Fruit fly (Drosophila melanogaster) whole organism, embryonic: ENCODE measurements around the gene Src64B.

Experiments
- Aef1 ChIP-seq: fragments of 200-800 bp; sonication (Bioruptor generic); IDR thresholded peaks from 3 replicates; pipeline ENCODE4 v1.3.6; 2022; ENCODE audit warnings: missing biosample characterization, missing genetic modification characterization
- CG10366 ChIP-seq: fragments of 200-800 bp; sonication (Bioruptor generic); IDR thresholded peaks from 2 replicates; pipeline ENCODE4 v1.3.6; 2022; ENCODE audit warnings: missing biosample characterization, missing genetic modification characterization
- CG10431 ChIP-seq: fragments of 200-800 bp; sonication (Bioruptor generic); optimal IDR thresholded peaks from 3 replicates; lab custom pipeline; 2018; ENCODE audit warnings: missing biosample characterization, mild to moderate bottlenecking, missing genetic modification characterization
- CG10654 ChIP-seq: fragments of 200-800 bp; sonication (Bioruptor generic); optimal IDR thresholded peaks from 2 replicates; lab custom pipeline; 2016; ENCODE audit warnings: missing biosample characterization, missing genetic modification characterization
- CG11456 ChIP-seq: fragments of 200-800 bp; sonication (Bioruptor generic); IDR thresholded peaks from 3 replicates; pipeline ENCODE4 v1.3.6; 2022; ENCODE audit warnings: missing biosample characterization, missing genetic modification characterization
- CG1233 ChIP-seq: fragments of 200-800 bp; sonication (Bioruptor generic); optimal IDR thresholded peaks from 4 replicates; lab custom pipeline; 2018; ENCODE audit warnings: missing biosample characterization, mild to moderate bottlenecking, missing genetic modification characterization
- CG14710 ChIP-seq: fragments of 200-800 bp; sonication (Bioruptor generic); optimal IDR thresholded peaks from 3 replicates; lab custom pipeline; 2019; ENCODE audit warnings: missing biosample characterization, mild to moderate bottlenecking, missing genetic modification characterization, moderate library complexity
- CG1529 ChIP-seq: fragments of 200-800 bp; sonication (Bioruptor generic); optimal IDR thresholded peaks from 3 replicates; lab custom pipeline; 2018; ENCODE audit warnings: missing biosample characterization, missing genetic modification characterization
- CG18619 ChIP-seq: fragments of 200-800 bp; sonication (Bioruptor generic); optimal IDR thresholded peaks from 3 replicates; lab custom pipeline; 2017; ENCODE audit warnings: missing biosample characterization, mild to moderate bottlenecking, missing genetic modification characterization
- CG18764 ChIP-seq: fragments of 200-800 bp; sonication (Bioruptor generic); optimal IDR thresholded peaks from 3 replicates; lab custom pipeline; 2016; ENCODE audit warnings: missing biosample characterization, missing genetic modification characterization
- CG2116 ChIP-seq: fragments of 200-800 bp; sonication (Bioruptor generic); optimal IDR thresholded peaks from 3 replicates; lab custom pipeline; 2018; ENCODE audit warnings: missing biosample characterization, mild to moderate bottlenecking, missing genetic modification characterization
- CG2712 ChIP-seq: fragments of 200-800 bp; optimal IDR thresholded peaks from 3 replicates; lab custom pipeline; 2019; ENCODE audit warnings: missing biosample characterization, mild to moderate bottlenecking, missing genetic modification characterization, moderate library complexity
- CG30403 ChIP-seq: fragments of 200-800 bp; sonication (Bioruptor generic); optimal IDR thresholded peaks from 3 replicates; lab custom pipeline; 2016; ENCODE audit warnings: missing biosample characterization, missing genetic modification characterization
- CG3726 ChIP-seq: fragments of 200-800 bp; sonication (Bioruptor generic); IDR thresholded peaks from 3 replicates; pipeline ENCODE4, ENCODE4 v1.3.6; 2022; ENCODE audit warnings: missing biosample characterization, missing genetic modification characterization
- CG4282 ChIP-seq: fragments of 200-800 bp; sonication (Bioruptor generic); optimal IDR thresholded peaks from 2 replicates; lab custom pipeline; 2016; ENCODE audit warnings: missing biosample characterization, missing genetic modification characterization
- CG43689 ChIP-seq: fragments of 200-800 bp; sonication (Bioruptor generic); IDR thresholded peaks from 2 replicates; pipeline ENCODE4 v1.3.6; 2022; ENCODE audit warnings: missing biosample characterization, missing genetic modification characterization
- CG4820 ChIP-seq: fragments of 200-800 bp; sonication (Bioruptor generic); optimal IDR thresholded peaks from 3 replicates; lab custom pipeline; 2016; ENCODE audit warnings: missing biosample characterization, missing genetic modification characterization
- CG6654 ChIP-seq: fragments of 200-800 bp; sonication (Bioruptor generic); optimal IDR thresholded peaks from 2 replicates; lab custom pipeline; 2017; ENCODE audit warnings: missing biosample characterization, mild to moderate bottlenecking, missing genetic modification characterization
- CG6813 ChIP-seq: fragments of 200-800 bp; sonication (Bioruptor generic); optimal IDR thresholded peaks from 2 replicates; lab custom pipeline; 2017; ENCODE audit warnings: missing biosample characterization, missing genetic modification characterization, mild to moderate bottlenecking, moderate library complexity, missing genetic modification reagents
- CG8290 ChIP-seq, 3 experiments: fragments of 200-800 bp; sonication (Bioruptor generic); optimal IDR thresholded peaks; 2 replicates each; lab custom pipeline; 2016 to 2019; ENCODE audit warnings: missing biosample characterization in 3 of 3, missing genetic modification characterization in 3 of 3, mild to moderate bottlenecking in 2 of 3, moderate library complexity in 1 of 3
- CG8924 ChIP-seq: fragments of 200-800 bp; optimal IDR thresholded peaks from 3 replicates; lab custom pipeline; 2019; ENCODE audit warnings: missing biosample characterization, mild to moderate bottlenecking, missing genetic modification characterization, moderate library complexity
- CG9215 ChIP-seq: fragments of 200-800 bp; sonication (Bioruptor generic); IDR thresholded peaks from 2 replicates; pipeline ENCODE4 v1.3.6; 2022; ENCODE audit warnings: missing biosample characterization, missing genetic modification characterization
- CTCF ChIP-seq: fragments of 200-800 bp; sonication (Bioruptor generic); optimal IDR thresholded peaks from 2 replicates; lab custom pipeline; 2017; ENCODE audit warnings: missing biosample characterization, mild to moderate bottlenecking, missing genetic modification characterization, moderate library complexity
- Dad ChIP-seq: fragments of 200-800 bp; sonication (Bioruptor generic); optimal IDR thresholded peaks from 3 replicates; lab custom pipeline; 2016; ENCODE audit warnings: missing biosample characterization, missing genetic modification characterization
- E2f1 ChIP-seq: fragments of 200-800 bp; sonication (Bioruptor generic); IDR thresholded peaks from 2 replicates; pipeline ENCODE4 v1.3.6; 2022; ENCODE audit warnings: missing biosample characterization, missing genetic modification characterization
- GATAe ChIP-seq: fragments of 200-800 bp; sonication (Bioruptor generic); conservative IDR thresholded peaks from 2 replicates; pipeline ENCODE4 v1.3.6; 2022; ENCODE audit warnings: missing biosample characterization, missing genetic modification characterization
- HLH54F ChIP-seq: fragments of 200-800 bp; sonication (Bioruptor generic); optimal IDR thresholded peaks from 3 replicates; lab custom pipeline; 2016; ENCODE audit warnings: missing biosample characterization, missing genetic modification characterization
- HLHmδ ChIP-seq: fragments of 200-800 bp; sonication (Bioruptor generic); optimal IDR thresholded peaks from 2 replicates; lab custom pipeline; 2018; ENCODE audit warnings: missing biosample characterization, mild to moderate bottlenecking, missing genetic modification characterization, moderate library complexity
- Optix ChIP-seq: fragments of 200-800 bp; sonication (Bioruptor generic); IDR thresholded peaks from 3 replicates; pipeline ENCODE4 v1.3.6; 2022; ENCODE audit warnings: missing biosample characterization, missing genetic modification characterization
- Poxn ChIP-seq: fragments of 200-800 bp; sonication (Bioruptor generic); IDR thresholded peaks from 2 replicates; pipeline ENCODE4 v1.3.6; 2022; ENCODE audit warnings: missing biosample characterization, missing genetic modification characterization
- Ravus ChIP-seq: fragments of 200-800 bp; sonication (Bioruptor generic); IDR thresholded peaks from 2 replicates; pipeline ENCODE4 v1.3.6; 2022; ENCODE audit warnings: missing biosample characterization, missing genetic modification characterization
- Rx ChIP-seq: fragments of 200-800 bp; sonication (Bioruptor generic); IDR thresholded peaks from 2 replicates; pipeline ENCODE4 v1.3.6; 2022; ENCODE audit warnings: missing biosample characterization, missing genetic modification characterization
- Scr ChIP-seq: fragments of 200-800 bp; sonication (Bioruptor generic); IDR thresholded peaks from 2 replicates; pipeline ENCODE4 v1.3.6; 2022; ENCODE audit warnings: missing biosample characterization, missing genetic modification characterization; ENCODE audit not compliant: partially characterized antibody
- Trl ChIP-seq, 3 experiments: fragments of >200 bp in 2 of 3; fragments of 200-800 bp in 1 of 3; sonication (Bioruptor generic) in 1 of 3; optimal IDR thresholded peaks; 2 replicates in 1 of 3; 3 replicates in 2 of 3; lab custom pipeline; 2016 to 2017; ENCODE audit warnings: missing biosample characterization in 1 of 3, missing genetic modification characterization in 1 of 3
- ara ChIP-seq: fragments of 200-800 bp; sonication (Bioruptor generic); IDR thresholded peaks from 2 replicates; pipeline ENCODE4 v1.3.6; 2022; ENCODE audit warnings: missing biosample characterization, missing genetic modification characterization
- chm ChIP-seq: fragments of 200-800 bp; sonication (Bioruptor generic); IDR thresholded peaks from 2 replicates; pipeline ENCODE4 v1.3.6; 2022; ENCODE audit warnings: missing biosample characterization, missing genetic modification characterization
- danr ChIP-seq: fragments of 200-800 bp; sonication (Bioruptor generic); IDR thresholded peaks from 2 replicates; pipeline ENCODE4 v1.3.6; 2022; ENCODE audit warnings: missing biosample characterization, missing genetic modification characterization
- dm ChIP-seq: fragments of 200-800 bp; sonication (Bioruptor generic); optimal IDR thresholded peaks from 3 replicates; lab custom pipeline; 2016; ENCODE audit warnings: missing biosample characterization, missing genetic modification characterization
- dmrt99B ChIP-seq: fragments of 200-800 bp; sonication (Bioruptor generic); optimal IDR thresholded peaks from 2 replicates; lab custom pipeline; 2018; ENCODE audit warnings: missing biosample characterization, mild to moderate bottlenecking, missing genetic modification characterization, moderate library complexity
- fd96Cb ChIP-seq: fragments of 200-800 bp; sonication (Bioruptor generic); optimal IDR thresholded peaks from 2 replicates; lab custom pipeline; 2018; ENCODE audit warnings: missing biosample characterization, mild to moderate bottlenecking, missing genetic modification characterization, moderate library complexity
- ftz-f1 ChIP-seq: fragments of 200-800 bp; sonication (Bioruptor generic); optimal IDR thresholded peaks from 2 replicates; lab custom pipeline; 2016; ENCODE audit warnings: missing biosample characterization, missing genetic modification characterization
- hb ChIP-seq: fragments of 200-800 bp; sonication (Bioruptor generic); IDR thresholded peaks from 3 replicates; pipeline ENCODE4 v1.3.6; 2022; ENCODE audit warnings: missing biosample characterization, missing genetic modification characterization; ENCODE audit not compliant: partially characterized antibody
- jing ChIP-seq: fragments of 200-800 bp; sonication (Bioruptor generic); optimal IDR thresholded peaks from 2 replicates; lab custom pipeline; 2018; ENCODE audit warnings: missing biosample characterization, mild to moderate bottlenecking, missing genetic modification characterization
- lilli ChIP-seq: fragments of 200-800 bp; sonication (Bioruptor generic); optimal IDR thresholded peaks from 3 replicates; lab custom pipeline; 2016; ENCODE audit warnings: missing biosample characterization, missing genetic modification characterization
- nom ChIP-seq: fragments of 200-800 bp; sonication (Bioruptor generic); optimal IDR thresholded peaks from 2 replicates; lab custom pipeline; 2017; ENCODE audit warnings: missing biosample characterization, missing genetic modification characterization, mild to moderate bottlenecking, moderate library complexity, missing genetic modification reagents
- pan ChIP-seq, 4 experiments: fragments of >200 bp in 3 of 4; fragments of 200-800 bp in 1 of 4; sonication (Bioruptor generic) in 1 of 4; optimal IDR thresholded peaks in 3 of 4; IDR thresholded peaks in 1 of 4; 2 replicates each; pipeline versions ENCODE4 v1.3.6 to Lab custom; 2017 to 2022; ENCODE audit warnings: missing biosample characterization in 2 of 4, missing genetic modification characterization in 2 of 4, mixed read lengths in 1 of 4
- psq ChIP-seq: fragments of 200-800 bp; sonication (Bioruptor generic); optimal IDR thresholded peaks from 2 replicates; lab custom pipeline; 2017; ENCODE audit warnings: missing biosample characterization, missing genetic modification characterization
- pum ChIP-seq: fragments of 200-800 bp; sonication (Bioruptor generic); optimal IDR thresholded peaks from 2 replicates; lab custom pipeline; 2016; ENCODE audit warnings: missing biosample characterization, missing genetic modification characterization
- sqz ChIP-seq: fragments of 200-800 bp; sonication (Bioruptor generic); optimal IDR thresholded peaks from 3 replicates; lab custom pipeline; 2018; ENCODE audit warnings: missing biosample characterization, mild to moderate bottlenecking, missing genetic modification characterization
- ssp ChIP-seq: fragments of 200-800 bp; sonication (Bioruptor generic); IDR thresholded peaks from 2 replicates; pipeline ENCODE4 v1.3.6; 2022; ENCODE audit warnings: missing biosample characterization, missing genetic modification characterization
- unc-4 ChIP-seq: fragments of 200-800 bp; sonication (Bioruptor generic); IDR thresholded peaks from 2 replicates; pipeline ENCODE4 v1.3.6; 2022; ENCODE audit warnings: missing biosample characterization, missing genetic modification characterization; ENCODE audit not compliant: partially characterized antibody

The Src64B gene

DNA sequence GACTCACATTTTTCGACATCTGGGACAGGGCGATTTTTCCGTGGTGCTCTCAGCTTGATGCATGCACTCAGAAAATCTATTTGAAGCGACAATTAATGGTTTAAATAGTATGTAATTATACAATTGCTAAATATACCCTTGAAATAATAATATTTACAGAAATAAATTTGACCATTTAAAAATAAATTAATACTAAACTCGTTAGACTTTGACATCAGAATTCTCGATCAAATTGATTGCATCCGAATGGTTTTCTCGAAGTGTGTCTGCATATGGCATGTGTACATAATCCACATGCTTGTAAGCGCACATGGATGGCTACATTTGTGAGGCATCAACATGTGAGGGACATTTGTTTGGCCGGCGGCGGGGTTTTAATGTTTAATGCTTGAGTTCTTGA, 79.3 kb downstream of the Src64B start (continued):
- TF ChIP-seq CG10654 (GFP tag; lab: Kevin White, UChicago) (peak; percentile 53), pum (GFP tag; lab: Kevin White, UChicago) (no peak), CG18619 (peak; percentile 33), fd96Cb (tag; lab: Kevin White, UChicago) (peak; percentile 77), chm (GFP tag; lab: Robert Waterston, UW) (no peak), Dad (GFP tag; lab: Kevin White, UChicago) (no peak), ssp (GFP tag; lab: Robert Waterston, UW) (peak; percentile 55), CG1529 (GFP tag; lab: Kevin White, UChicago) (peak; percentile 54), danr (GFP tag; lab: Robert Waterston, UW) (0 out of 2 replicates have a peak, but pooled peaks have one; percentile 19), CG4282 (GFP tag; lab: Kevin White, UChicago) (no peak), CG2712 (tag; lab: Kevin White, UChicago) (peak; percentile 92), CG11456 (GFP tag; lab: Robert Waterston, UW) (no peak), Optix (GFP tag; lab: Robert Waterston, UW) (no peak), GATAe (no peak), Aef1 (GFP tag; lab: Robert Waterston, UW) (no peak), Rx (peak; percentile 37; the same call in 1 of the 2 replicates), CG9215 (GFP tag; lab: Robert Waterston, UW) (no peak), Ravus (GFP tag; lab: Robert Waterston, UW) (no peak), CG43689 (GFP tag; lab: Robert Waterston, UW) (no peak), ara (GFP tag; lab: Robert Waterston, UW) (peak; percentile 86), CG30403 (peak; percentile 54), HLHmδ (GFP tag; lab: Kevin White, UChicago) (no peak), CG2116 (GFP tag; lab: Kevin White, UChicago) (peak; percentile 28), ftz-f1 (GFP tag; lab: Kevin White, UChicago) (no peak), dmrt99B (peak; percentile 64), CG10366 (GFP tag; lab: Robert Waterston, UW) (peak; percentile 54), CG3726 (no peak), jing (GFP tag; lab: Kevin White, UChicago) (peak; percentile 24), CG4820 (GFP tag; lab: Kevin White, UChicago) (peak; percentile 70), pan (optimal IDR thresholded peaks at IDR 0.05; lab: Kevin White, UChicago) (no peak), pan (GFP tag; optimal IDR thresholded peaks at IDR 0.05 in 1 of 2, IDR thresholded peaks at IDR 0.05 in 1 of 2) (peak in 1 of 2 experiments; percentile 52), CG1233 (peak; percentile 60), CG6654 (GFP tag; lab: Kevin White, UChicago) (no peak), psq (GFP tag; lab: Kevin White, UChicago) (no peak), CG18764 (GFP tag; lab: Kevin White, UChicago) (peak; percentile 38), unc-4 (GFP tag; lab: Robert Waterston, UW) (no peak), Poxn (GFP tag; lab: Robert Waterston, UW) (no peak), lilli (peak; percentile 29), nom (GFP tag; lab: Kevin White, UChicago) (peak; percentile 64), HLH54F (GFP tag; lab: Kevin White, UChicago) (no peak), CG6813 (GFP tag; lab: Kevin White, UChicago) (peak; percentile 46), sqz (GFP tag; lab: Kevin White, UChicago) (no peak), dm (GFP tag; lab: Kevin White, UChicago) (no peak), CG10431 (GFP tag; lab: Kevin White, UChicago) (no peak), hb (no peak), CG8924 (tag; lab: Kevin White, UChicago) (peak; percentile 77), CG8290 (GFP tag; optimal IDR thresholded peaks at IDR 0.05; lab: Kevin White, UChicago) (peak; percentile 54), CG8290 (tag; optimal IDR thresholded peaks at IDR 0.05; lab: Kevin White, UChicago) (no peak), CTCF (GFP tag; lab: Kevin White, UChicago) (no peak), Trl (optimal IDR thresholded peaks at IDR 0.05; lab: Kevin White, UChicago) (no peak), Trl (GFP tag; optimal IDR thresholded peaks at IDR 0.05; lab: Kevin White, UChicago) (no peak), E2f1 (GFP tag; lab: Robert Waterston, UW) (peak; percentile 21; the same call in 1 of the 2 replicates), Scr (GFP tag; lab: Robert Waterston, UW) (no peak), CG14710 (peak; percentile 90)
